Worm (Caenorhabditis elegans): Measurements from ENCODE around the gene T07H8.11.

Gene T07H8.11

ce11 chrV:6956237-6956636 is 5.0 kb upstream of the T07H8.11 start, which contains the start of gene mec-1:
mec-1 (plus strand) TSS chrV:6956537.
- TF ChIP-seq ceh-27 (GFP tag; optimal IDR thresholded peaks at IDR 0.05), result no peak
- no peak for TF ChIP-seq F33H1.4 (GFP tag; IDR thresholded peaks at IDR 0.05)
- TF ChIP-seq gei-17 (GFP tag; optimal IDR thresholded peaks at IDR 0.05), result no peak
- no peak for TF ChIP-seq hmg-1.2 (GFP tag; IDR thresholded peaks at IDR 0.05)
- no peak for TF ChIP-seq attf-6 (GFP tag; IDR thresholded peaks at IDR 0.05)
- no peak for TF ChIP-seq nhr-120 (GFP tag; IDR thresholded peaks at IDR 0.05)
- no peak for TF ChIP-seq tbp1 (GFP tag; optimal IDR thresholded peaks at IDR 0.05)
- TF ChIP-seq hlh-12 (tag; optimal IDR thresholded peaks at IDR 0.05), result no peak
- no peak for TF ChIP-seq ztf-28 (GFP tag; IDR thresholded peaks at IDR 0.05)
- TF ChIP-seq C06A6.2 (GFP tag; conservative IDR thresholded peaks at IDR 0.05), result no peak
- no peak for TF ChIP-seq rcor-1 (GFP tag; IDR thresholded peaks at IDR 0.05)
- TF ChIP-seq hmg-20 (GFP tag; IDR thresholded peaks at IDR 0.05), result no peak
- no peak for TF ChIP-seq K12H6.12 (tag; optimal IDR thresholded peaks at IDR 0.05)
- no peak for TF ChIP-seq madf-6 (GFP tag; IDR thresholded peaks at IDR 0.05)
- no peak for TF ChIP-seq hsf-1 (GFP tag; IDR thresholded peaks at IDR 0.05)
- no peak for TF ChIP-seq die-1 (tag; optimal IDR thresholded peaks at IDR 0.05)
- TF ChIP-seq fkh-3 (tag; optimal IDR thresholded peaks at IDR 0.05), result no peak
- TF ChIP-seq C17E4.6 (GFP tag; IDR thresholded peaks at IDR 0.05), result no peak
- TF ChIP-seq ceh-40 (GFP tag; IDR thresholded peaks at IDR 0.05), result no peak

ce11 chrV:6953797-6954196 is 2.6 kb upstream of the T07H8.11 start, which contains the start of gene srg-31:
srg-31 (minus strand) TSS chrV:6953897.
- TF ChIP-seq mxl-1 (tag; optimal IDR thresholded peaks at IDR 0.05) (no peak), akir-1 (GFP tag; optimal IDR thresholded peaks at IDR 0.05) (no peak), lir-1 (GFP tag; conservative IDR thresholded peaks at IDR 0.05) (no peak), hmg-1.2 (GFP tag; IDR thresholded peaks at IDR 0.05) (no peak), tbp1 (GFP tag; optimal IDR thresholded peaks at IDR 0.05) (no peak)

- TF ChIP-seq K11D2.4 (GFP tag; IDR thresholded peaks at IDR 0.05) (no peak), Y95B8A.8 (GFP tag; IDR thresholded peaks at IDR 0.05) (no peak), bed-2 (GFP tag; IDR thresholded peaks at IDR 0.05) (no peak), egrh-3 (GFP tag; IDR thresholded peaks at IDR 0.05) (no peak), lin-26 (GFP tag; IDR thresholded peaks at IDR 0.05) (no peak)
These were observed 1.4 kb downstream of the T07H8.11 start, which contains the start of gene Y57E12B.11 for ce11 chrV:6949770-6950169. Y57E12B.11 (minus strand) TSS chrV:6949870.

- no peak for TF ChIP-seq F39B2.1 (GFP tag; IDR thresholded peaks at IDR 0.05)
- TF ChIP-seq nhr-27 (tag; optimal IDR thresholded peaks at IDR 0.05), result no peak
- no peak for TF ChIP-seq dpl-1 (GFP tag; optimal IDR thresholded peaks at IDR 0.05)
- no peak for TF ChIP-seq nhr-80 (tag; optimal IDR thresholded peaks at IDR 0.05)
These were observed 3.0 kb downstream of the T07H8.11 start, which contains the start of gene Y57E12B.1 for ce11 chrV:6948225-6948624. Y57E12B.1 (plus strand) TSS chrV:6948525.

ce11 chrV:6947442-6947841 is 3.8 kb downstream of the T07H8.11 start, which contains the start of gene Y57E12B.4:
Y57E12B.4 (minus strand) TSS chrV:6947542.
- TF ChIP-seq aptf-2 (GFP tag; conservative IDR thresholded peaks at IDR 0.05), result no peak
- TF ChIP-seq F49E8.2 (tag; optimal IDR thresholded peaks at IDR 0.05; ENCODE audit: insufficient read depth), result no peak
- no peak for TF ChIP-seq C06A6.2 (GFP tag; conservative IDR thresholded peaks at IDR 0.05)
- no peak for TF ChIP-seq dox-1 (GFP tag; IDR thresholded peaks at IDR 0.05)
- TF ChIP-seq F22D6.2 (tag; optimal IDR thresholded peaks at IDR 0.05), result no peak
- TF ChIP-seq hlh-12 (tag; optimal IDR thresholded peaks at IDR 0.05), result no peak
- no peak for TF ChIP-seq ceh-40 (GFP tag; IDR thresholded peaks at IDR 0.05)
- no peak for TF ChIP-seq mcd-1 (GFP tag; IDR thresholded peaks at IDR 0.05)
- no peak for TF ChIP-seq sdz-38 (tag; optimal IDR thresholded peaks at IDR 0.05)
- no peak for TF ChIP-seq ceh-91 (GFP tag; IDR thresholded peaks at IDR 0.05)
- no peak for TF ChIP-seq egl-18 (GFP tag; IDR thresholded peaks at IDR 0.05)
- no peak for TF ChIP-seq F33H1.4 (GFP tag; IDR thresholded peaks at IDR 0.05)
- TF ChIP-seq hlh-26 (GFP tag; conservative IDR thresholded peaks at IDR 0.05), result no peak
- TF ChIP-seq rec-8 (tag; optimal IDR thresholded peaks at IDR 0.05), result no peak
- no peak for TF ChIP-seq chd-7 (tag; optimal IDR thresholded peaks at IDR 0.05)

Measured in whole organism, young adult.